Fruit fly (Drosophila melanogaster) whole organism, prepupa: ENCODE results near the gene CG5790.

Experiments
- CG10631 ChIP-seq: fragments of 200-800 bp; sonication (Bioruptor generic); optimal IDR thresholded peaks from 2 replicates; lab custom pipeline; 2016; ENCODE audit warnings: missing biosample characterization, missing genetic modification characterization
- CG15336 ChIP-seq: fragments of 200-800 bp; sonication (Bioruptor generic); IDR thresholded peaks from 2 replicates; pipeline ENCODE4 v1.3.6; 2022; ENCODE audit warnings: missing biosample characterization, missing genetic modification characterization
- CG3032 ChIP-seq: fragments of 200-800 bp; optimal IDR thresholded peaks from 2 replicates; lab custom pipeline; 2019; ENCODE audit warnings: missing biosample characterization, mild to moderate bottlenecking, missing genetic modification characterization, moderate library complexity
- CG31627 ChIP-seq: fragments of 200-800 bp; sonication (Bioruptor generic); optimal IDR thresholded peaks from 3 replicates; lab custom pipeline; 2016; ENCODE audit warnings: missing biosample characterization, missing genetic modification characterization
- CG32006 ChIP-seq: fragments of 200-800 bp; sonication (Bioruptor generic); optimal IDR thresholded peaks from 3 replicates; lab custom pipeline; 2017; ENCODE audit warnings: missing biosample characterization, mild to moderate bottlenecking, missing genetic modification characterization
- CG34406 ChIP-seq: fragments of 200-800 bp; sonication (Bioruptor generic); optimal IDR thresholded peaks from 3 replicates; lab custom pipeline; 2016; ENCODE audit warnings: missing biosample characterization, missing genetic modification characterization
- CG3919 ChIP-seq: fragments of 200-800 bp; sonication (Bioruptor generic); optimal IDR thresholded peaks from 3 replicates; lab custom pipeline; 2016; ENCODE audit warnings: missing biosample characterization, missing genetic modification characterization
- CG6163 ChIP-seq: fragments of 200-800 bp; sonication (Bioruptor generic); IDR thresholded peaks from 3 replicates; pipeline ENCODE4 v1.3.6; 2022; ENCODE audit warnings: missing biosample characterization, missing genetic modification characterization
- CG6276 ChIP-seq: fragments of 200-800 bp; sonication (Bioruptor generic); optimal IDR thresholded peaks from 2 replicates; lab custom pipeline; 2017; ENCODE audit warnings: missing biosample characterization, mild to moderate bottlenecking, missing genetic modification characterization
- CG6792 ChIP-seq: fragments of 200-800 bp; sonication (Bioruptor generic); optimal IDR thresholded peaks from 3 replicates; lab custom pipeline; 2016; ENCODE audit warnings: missing biosample characterization, missing genetic modification characterization
- CG6854 ChIP-seq: fragments of 200-800 bp; sonication (Bioruptor generic); optimal IDR thresholded peaks from 2 replicates; lab custom pipeline; 2017; ENCODE audit warnings: missing biosample characterization, mild to moderate bottlenecking, missing genetic modification characterization
- CG8119 ChIP-seq: fragments of 200-800 bp; sonication (Bioruptor generic); IDR thresholded peaks from 3 replicates; pipeline ENCODE4 v1.3.6; 2022; ENCODE audit warnings: missing biosample characterization, missing genetic modification characterization
- CG8632 ChIP-seq: fragments of 200-800 bp; sonication (Bioruptor generic); optimal IDR thresholded peaks from 3 replicates; lab custom pipeline; 2016; ENCODE audit warnings: missing biosample characterization, missing genetic modification characterization
- CG9139 ChIP-seq: fragments of 200-800 bp; sonication (Bioruptor generic); optimal IDR thresholded peaks from 3 replicates; lab custom pipeline; 2017; ENCODE audit warnings: missing biosample characterization, mild to moderate bottlenecking, missing genetic modification characterization
- Eip75B ChIP-seq: fragments of 200-800 bp; sonication (Bioruptor generic); optimal IDR thresholded peaks from 3 replicates; lab custom pipeline; 2016; ENCODE audit warnings: missing biosample characterization, missing genetic modification characterization
- Eip93F ChIP-seq: fragments of 200-800 bp; sonication (Bioruptor generic); optimal IDR thresholded peaks from 2 replicates; lab custom pipeline; 2016; ENCODE audit warnings: missing biosample characterization, mild to moderate bottlenecking, missing genetic modification characterization
- Ets96B ChIP-seq: fragments of 200-800 bp; optimal IDR thresholded peaks from 2 replicates; lab custom pipeline; 2019; ENCODE audit warnings: missing biosample characterization, mild to moderate bottlenecking, missing genetic modification characterization, moderate library complexity
- Gug ChIP-seq: fragments of 200-800 bp; sonication (Bioruptor generic); IDR thresholded peaks from 2 replicates; pipeline ENCODE4 v1.3.6; 2022; ENCODE audit warnings: missing biosample characterization, missing genetic modification characterization
- Hr38 ChIP-seq: sonication (Bioruptor generic); optimal IDR thresholded peaks from 2 replicates; lab custom pipeline; 2016; ENCODE audit warnings: missing biosample characterization, missing genetic modification characterization
- Hr4 ChIP-seq: fragments of 200-800 bp; sonication (Bioruptor generic); optimal IDR thresholded peaks from 3 replicates; lab custom pipeline; 2016; ENCODE audit warnings: missing biosample characterization, missing genetic modification characterization
- OdsH ChIP-seq: fragments of 200-800 bp; sonication (Bioruptor generic); optimal IDR thresholded peaks from 3 replicates; lab custom pipeline; 2016; ENCODE audit warnings: missing biosample characterization, missing genetic modification characterization
- achi ChIP-seq: fragments of 200-800 bp; sonication (Bioruptor generic); optimal IDR thresholded peaks from 3 replicates; lab custom pipeline; 2016; ENCODE audit warnings: missing biosample characterization, missing genetic modification characterization
- cyc ChIP-seq: fragments of 200-800 bp; sonication (Bioruptor generic); optimal IDR thresholded peaks from 3 replicates; lab custom pipeline; 2016; ENCODE audit warnings: missing biosample characterization, missing genetic modification characterization
- fd59A ChIP-seq: fragments of 200-800 bp; sonication (Bioruptor generic); optimal IDR thresholded peaks from 2 replicates; lab custom pipeline; 2017; ENCODE audit warnings: missing biosample characterization, mild to moderate bottlenecking, missing genetic modification characterization, missing genetic modification reagents
- fkh ChIP-seq: fragments of 200-800 bp; sonication (Bioruptor generic); optimal IDR thresholded peaks from 3 replicates; lab custom pipeline; 2017; ENCODE audit warnings: missing biosample characterization, mild to moderate bottlenecking, missing genetic modification characterization, moderate library complexity
- net ChIP-seq: fragments of 200-800 bp; sonication (Bioruptor generic); optimal IDR thresholded peaks from 3 replicates; lab custom pipeline; 2016; ENCODE audit warnings: missing biosample characterization, missing genetic modification characterization
- pdm3 ChIP-seq: fragments of 200-800 bp; sonication (Bioruptor generic); optimal IDR thresholded peaks from 3 replicates; lab custom pipeline; 2016; ENCODE audit warnings: missing biosample characterization, missing genetic modification characterization
- salr ChIP-seq, 2 experiments: fragments of 200-800 bp; sonication (Bioruptor generic); optimal IDR thresholded peaks; 3 replicates each; lab custom pipeline; 2016 to 2018; ENCODE audit warnings: missing biosample characterization in 2 of 2, missing genetic modification characterization in 2 of 2, mild to moderate bottlenecking in 1 of 2
- spab ChIP-seq: fragments of 200-800 bp; sonication (Bioruptor generic); optimal IDR thresholded peaks from 2 replicates; lab custom pipeline; 2017; ENCODE audit warnings: missing biosample characterization, mild to moderate bottlenecking, missing genetic modification characterization, missing genetic modification reagents
- ss ChIP-seq, 2 experiments: fragments of 200-800 bp; sonication (Bioruptor generic); optimal IDR thresholded peaks; 2 replicates in 1 of 2; 3 replicates in 1 of 2; lab custom pipeline; 2017 to 2018; ENCODE audit warnings: mild to moderate bottlenecking in 2 of 2, missing biosample characterization in 2 of 2, missing genetic modification characterization in 2 of 2, moderate library complexity in 1 of 2

CG5790 gene

dm6 chr2L:18275663-18276062 lies 19.0 kb upstream of the CG5790 start, which contains the start of gene CG42750:
Gene CG42750 (minus strand): TSS chr2L:18275770.
- no peak for TF ChIP-seq Gug (GFP tag; lab: Robert Waterston, UW)
- no peak for TF ChIP-seq fkh
- TF ChIP-seq CG15336 (GFP tag; lab: Robert Waterston, UW): no peak
- TF ChIP-seq fd59A: no peak
- TF ChIP-seq pdm3 (GFP tag; lab: Kevin White, UChicago): no peak
- no peak for TF ChIP-seq CG3032
- TF ChIP-seq, all 60 proteins: peak for 0

dm6 chr2L:18284150-18284842 lies 10.3 kb upstream of the CG5790 start:
- no peak for TF ChIP-seq OdsH (GFP tag; lab: Kevin White, UChicago)
- TF ChIP-seq achi: no peak
- no peak for TF ChIP-seq Eip93F (GFP tag; lab: Kevin White, UChicago)
- TF ChIP-seq CG6854: no peak
- TF ChIP-seq CG32006: no peak
- no peak for TF ChIP-seq salr (GFP tag; optimal IDR thresholded peaks at IDR 0.05; lab: Kevin White, UChicago)
- TF ChIP-seq Hr38 (GFP tag; lab: Kevin White, UChicago): no peak
- TF ChIP-seq CG34406 (GFP tag; lab: Kevin White, UChicago): no peak
- TF ChIP-seq CG6276: no peak
- no peak for TF ChIP-seq CG6163
- TF ChIP-seq, all 60 proteins: peak for 0

- TF ChIP-seq net (GFP tag; lab: Kevin White, UChicago) (no peak), CG8632 (GFP tag; lab: Kevin White, UChicago) (no peak)
- TF ChIP-seq, all 60 proteins: peak for 0
These were observed 9.0 kb upstream of the CG5790 start, which contains the start of gene CG31787 for dm6 chr2L:18285620-18286019. Gene CG31787 (minus strand): TSS chr2L:18285720.

- TF ChIP-seq CG32006 (peak; percentile 33), CG34406 (GFP tag; lab: Kevin White, UChicago) (no peak), achi (peak; percentile 8), Ets96B (peak; percentile 1), CG10631 (GFP tag; lab: Kevin White, UChicago) (peak; percentile 2), Hr4 (GFP tag; lab: Kevin White, UChicago) (no peak), net (GFP tag; lab: Kevin White, UChicago) (no peak), cyc (no peak), CG31627 (GFP tag; lab: Kevin White, UChicago) (no peak), CG8119 (0 out of 3 replicates have a peak, but pooled peaks have one; percentile 42), CG9139 (GFP tag; lab: Kevin White, UChicago) (no peak), spab (GFP tag; lab: Kevin White, UChicago) (peak; percentile 9), CG6163 (peak; percentile 46; the same call in 1 of the 3 replicates), CG6792 (GFP tag; lab: Kevin White, UChicago) (no peak), CG6276 (no peak)
These were observed 7.5 kb upstream of the CG5790 start for dm6 chr2L:18287171-18287570.

- TF ChIP-seq Eip75B (GFP tag; lab: Kevin White, UChicago) (no peak), CG3919 (GFP tag; lab: Kevin White, UChicago) (no peak)
These were observed 3.3 kb upstream of the CG5790 start, which contains the start of gene CG43362 for dm6 chr2L:18291362-18291761. Gene CG43362 (minus strand): TSS chr2L:18291462.

dm6 chr2L:18292222-18292621 lies 2.4 kb upstream of the CG5790 start, which contains the start of gene Sfp36F:
Gene Sfp36F (plus strand): TSS chr2L:18292522.
- no peak for TF ChIP-seq fkh
- TF ChIP-seq Hr4 (GFP tag; lab: Kevin White, UChicago): no peak
- no peak for TF ChIP-seq ss (GFP tag; optimal IDR thresholded peaks at IDR 0.05; lab: Kevin White, UChicago)
- TF ChIP-seq Eip93F (GFP tag; lab: Kevin White, UChicago): no peak
- no peak for TF ChIP-seq CG3919 (GFP tag; lab: Kevin White, UChicago)
- no peak for TF ChIP-seq Ets96B
